Fruit fly (Drosophila melanogaster): Measurements from ENCODE around the gene Fhos.

Gene Fhos

DNA sequence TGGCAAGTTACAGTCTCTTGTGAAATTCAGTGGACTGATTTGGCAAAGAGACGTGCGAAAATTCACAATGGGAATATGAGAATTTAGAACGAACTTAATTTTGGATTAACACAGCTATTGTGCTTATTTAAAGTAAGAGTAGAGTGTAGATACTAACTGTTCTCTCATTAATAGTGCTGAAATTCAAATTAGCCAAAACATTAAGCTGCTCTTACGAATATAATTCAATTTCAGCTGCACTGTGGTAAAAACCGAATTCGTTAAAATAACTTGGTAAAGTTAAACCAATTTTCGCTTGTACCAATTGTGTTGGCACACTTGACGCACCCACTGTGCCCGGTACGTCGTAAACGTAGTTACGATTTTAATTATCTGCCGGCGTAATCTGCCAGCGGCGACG is 14.5 kb downstream of the Fhos start (continued):
- peak; percentile 28 for TF ChIP-seq unpg (GFP tag; optimal IDR thresholded peaks at IDR 0.05)
- TF ChIP-seq CG15269 (tag; optimal IDR thresholded peaks at IDR 0.05) = peak; percentile 69
- TF ChIP-seq Atf3 (GFP tag; optimal IDR thresholded peaks at IDR 0.05) = no peak
- TF ChIP-seq CG4282 (GFP tag; optimal IDR thresholded peaks at IDR 0.05) = no peak
- no peak for TF ChIP-seq jing (GFP tag; optimal IDR thresholded peaks at IDR 0.05)
- no peak for TF ChIP-seq CG11093 (GFP tag; IDR thresholded peaks at IDR 0.05)
- TF ChIP-seq CG12236 (GFP tag; optimal IDR thresholded peaks at IDR 0.05) = no peak
- TF ChIP-seq CG12769 (tag; optimal IDR thresholded peaks at IDR 0.05) = peak; percentile 66
- peak; percentile 16 for TF ChIP-seq CG9609 (GFP tag; optimal IDR thresholded peaks at IDR 0.05)
- no peak for TF ChIP-seq Hr3 (GFP tag; optimal IDR thresholded peaks at IDR 0.05)
- TF ChIP-seq crp (GFP tag; optimal IDR thresholded peaks at IDR 0.05) = no peak
- 0 out of 2 replicates have a peak, but pooled peaks have one; percentile 36 for TF ChIP-seq Poxn (GFP tag; IDR thresholded peaks at IDR 0.05)
- no peak for TF ChIP-seq Bgb (GFP tag; IDR thresholded peaks at IDR 0.05; ENCODE audit: partially characterized antibody)
- TF ChIP-seq ato (GFP tag; IDR thresholded peaks at IDR 0.05; ENCODE audit: partially characterized antibody) = no peak
- TF ChIP-seq CG6813 (GFP tag; optimal IDR thresholded peaks at IDR 0.05) = no peak
- peak; percentile 39 for TF ChIP-seq Hand (GFP tag; optimal IDR thresholded peaks at IDR 0.05)
- TF ChIP-seq onecut (GFP tag; IDR thresholded peaks at IDR 0.05) = no peak
- no peak for TF ChIP-seq Dll (GFP tag; IDR thresholded peaks at IDR 0.05; ENCODE audit: partially characterized antibody)
- no peak for TF ChIP-seq Hmx (GFP tag; optimal IDR thresholded peaks at IDR 0.05)
- peak; percentile 28 for TF ChIP-seq HLH54F (GFP tag; optimal IDR thresholded peaks at IDR 0.05)
- peak; percentile 7 for TF ChIP-seq Oli (tag; optimal IDR thresholded peaks at IDR 0.05)
- TF ChIP-seq CG9215 (GFP tag; IDR thresholded peaks at IDR 0.05) = peak; percentile 62
- peak; percentile 65; the same call in 2 of the 3 replicates for TF ChIP-seq dysf (GFP tag; IDR thresholded peaks at IDR 0.05)
- TF ChIP-seq CG15073 (GFP tag; optimal IDR thresholded peaks at IDR 0.05) = no peak
- no peak for TF ChIP-seq D19A (tag; optimal IDR thresholded peaks at IDR 0.05)
- TF ChIP-seq Max (GFP tag; optimal IDR thresholded peaks at IDR 0.05) = peak; percentile 32
- TF ChIP-seq dmrt99B (tag; optimal IDR thresholded peaks at IDR 0.05) = peak; percentile 42
- TF ChIP-seq run (tag; optimal IDR thresholded peaks at IDR 0.05) = no peak
- TF ChIP-seq tgo (GFP tag; IDR thresholded peaks at IDR 0.05) = peak; percentile 24; the same call in 2 of the 3 replicates
- no peak for TF ChIP-seq Mrtf (GFP tag; IDR thresholded peaks at IDR 0.05)
- TF ChIP-seq vvl (GFP tag; IDR thresholded peaks at IDR 0.05) = no peak
- no peak for TF ChIP-seq CG6689 (GFP tag; IDR thresholded peaks at IDR 0.05)
- no peak for TF ChIP-seq dan (GFP tag; IDR thresholded peaks at IDR 0.05)
- TF ChIP-seq chn (GFP tag; optimal IDR thresholded peaks at IDR 0.05) = no peak
- TF ChIP-seq Fer2 (tag; optimal IDR thresholded peaks at IDR 0.05) = no peak
- no peak for TF ChIP-seq D (optimal IDR thresholded peaks at IDR 0.05)
- no peak for TF ChIP-seq D (GFP tag; optimal IDR thresholded peaks at IDR 0.05)
- TF ChIP-seq Hr39 (optimal IDR thresholded peaks at IDR 0.05) = no peak
- no peak for TF ChIP-seq Doc3 (GFP tag; IDR thresholded peaks at IDR 0.05; ENCODE audit: partially characterized antibody)
- no peak for TF ChIP-seq zf30C (GFP tag; optimal IDR thresholded peaks at IDR 0.05)
- TF ChIP-seq CG7839 (tag; optimal IDR thresholded peaks at IDR 0.05) = peak; percentile 72
- no peak for TF ChIP-seq CG17328 (GFP tag; IDR thresholded peaks at IDR 0.05)
- TF ChIP-seq mld (GFP tag; IDR thresholded peaks at IDR 0.05; ENCODE audit: partially characterized antibody) = no peak
- no peak for TF ChIP-seq CG30431 (GFP tag; optimal IDR thresholded peaks at IDR 0.05)
- no peak for TF ChIP-seq CG17568 (GFP tag; optimal IDR thresholded peaks at IDR 0.05)
- no peak for TF ChIP-seq Stat92E (GFP tag; optimal IDR thresholded peaks at IDR 0.05)
- TF ChIP-seq lbe (GFP tag; optimal IDR thresholded peaks at IDR 0.05) = no peak
- 0 out of 3 replicates have a peak, but pooled peaks have one; percentile 30 for TF ChIP-seq CG11560 (tag; IDR thresholded peaks at IDR 0.05)
- peak; percentile 43 for TF ChIP-seq BtbVII (GFP tag; optimal IDR thresholded peaks at IDR 0.05)
- TF ChIP-seq Dp (GFP tag; optimal IDR thresholded peaks at IDR 0.05) = no peak
- no peak for TF ChIP-seq CG11085 (GFP tag; IDR thresholded peaks at IDR 0.05)

Measured in whole organism, embryonic.